Fruit fly (Drosophila melanogaster) whole organism, embryonic: ENCODE data around the gene CG31189.

Experiments
- CG1024 ChIP-seq: fragments of 200-800 bp; sonication (Bioruptor generic); IDR thresholded peaks from 2 replicates; pipeline ENCODE4 v1.3.6; 2022; ENCODE audit warnings: missing biosample characterization, missing genetic modification characterization
- CG10366 ChIP-seq: fragments of 200-800 bp; sonication (Bioruptor generic); IDR thresholded peaks from 2 replicates; pipeline ENCODE4 v1.3.6; 2022; ENCODE audit warnings: missing biosample characterization, missing genetic modification characterization
- CG12299 ChIP-seq: fragments of 200-800 bp; sonication (Bioruptor generic); optimal IDR thresholded peaks from 2 replicates; lab custom pipeline; 2018; ENCODE audit warnings: missing biosample characterization, mild to moderate bottlenecking, missing genetic modification characterization
- CG15011 ChIP-seq: fragments of 200-800 bp; sonication (Bioruptor generic); optimal IDR thresholded peaks from 3 replicates; lab custom pipeline; 2018; ENCODE audit warnings: missing biosample characterization, mild to moderate bottlenecking, missing genetic modification characterization
- CG15696 ChIP-seq: fragments of 200-800 bp; sonication (Bioruptor generic); optimal IDR thresholded peaks from 2 replicates; lab custom pipeline; 2019; ENCODE audit warnings: missing biosample characterization, mild to moderate bottlenecking, missing genetic modification characterization, moderate library complexity
- CG17385 ChIP-seq: fragments of 200-800 bp; sonication (Bioruptor generic); optimal IDR thresholded peaks from 3 replicates; lab custom pipeline; 2018; ENCODE audit warnings: missing biosample characterization, mild to moderate bottlenecking, missing genetic modification characterization
- CG2199 ChIP-seq: fragments of 200-800 bp; sonication (Bioruptor generic); IDR thresholded peaks from 3 replicates; pipeline ENCODE4 v1.3.6; 2022; ENCODE audit warnings: missing biosample characterization, missing genetic modification characterization
- CG2678 ChIP-seq: fragments of 200-800 bp; sonication (Bioruptor generic); optimal IDR thresholded peaks from 3 replicates; lab custom pipeline; 2019; ENCODE audit warnings: missing biosample characterization, mild to moderate bottlenecking, missing genetic modification characterization, moderate library complexity
- CG31365 ChIP-seq: fragments of 200-800 bp; sonication (Bioruptor generic); optimal IDR thresholded peaks from 2 replicates; lab custom pipeline; 2018; ENCODE audit warnings: missing biosample characterization, mild to moderate bottlenecking, missing genetic modification characterization
- CG6654 ChIP-seq: fragments of 200-800 bp; sonication (Bioruptor generic); optimal IDR thresholded peaks from 2 replicates; lab custom pipeline; 2017; ENCODE audit warnings: missing biosample characterization, mild to moderate bottlenecking, missing genetic modification characterization
- CG6854 ChIP-seq: fragments of 200-800 bp; sonication (Bioruptor generic); optimal IDR thresholded peaks from 3 replicates; lab custom pipeline; 2017; ENCODE audit warnings: missing biosample characterization, mild to moderate bottlenecking, missing genetic modification characterization
- CG7556 ChIP-seq: fragments of 200-800 bp; sonication (Bioruptor generic); optimal IDR thresholded peaks from 2 replicates; lab custom pipeline; 2017; ENCODE audit warnings: missing biosample characterization, mild to moderate bottlenecking, missing genetic modification characterization
- Deaf1 ChIP-seq: fragments of 200-800 bp; optimal IDR thresholded peaks from 3 replicates; lab custom pipeline; 2019; ENCODE audit warnings: missing biosample characterization, mild to moderate bottlenecking, missing genetic modification characterization, moderate library complexity
- Doc3 ChIP-seq: fragments of 200-800 bp; sonication (Bioruptor generic); IDR thresholded peaks from 3 replicates; pipeline ENCODE4 v1.3.6; 2022; ENCODE audit warnings: missing biosample characterization, missing genetic modification characterization; ENCODE audit not compliant: partially characterized antibody
- HHEX ChIP-seq: fragments of 200-800 bp; sonication (Bioruptor generic); optimal IDR thresholded peaks from 3 replicates; lab custom pipeline; 2017; ENCODE audit warnings: missing biosample characterization, mild to moderate bottlenecking, missing genetic modification characterization, missing genetic modification reagents
- Hmr ChIP-seq: fragments of 200-800 bp; sonication (Bioruptor generic); optimal IDR thresholded peaks from 3 replicates; lab custom pipeline; 2017; ENCODE audit warnings: mild to moderate bottlenecking, missing biosample characterization, missing genetic modification reagents, missing genetic modification characterization
- Hr3 ChIP-seq: fragments of 200-800 bp; sonication (Bioruptor generic); optimal IDR thresholded peaks from 3 replicates; lab custom pipeline; 2016; ENCODE audit warnings: missing biosample characterization, missing genetic modification characterization
- Lhr ChIP-seq: fragments of 200-800 bp; sonication (Bioruptor generic); optimal IDR thresholded peaks from 3 replicates; lab custom pipeline; 2017; ENCODE audit warnings: mild to moderate bottlenecking, missing biosample characterization, missing genetic modification reagents, missing genetic modification characterization
- MESR4 ChIP-seq: fragments of 200-800 bp; sonication (Bioruptor generic); optimal IDR thresholded peaks from 2 replicates; lab custom pipeline; 2018; ENCODE audit warnings: missing biosample characterization, mild to moderate bottlenecking, missing genetic modification characterization, moderate library complexity
- Side ChIP-seq: fragments of 200-800 bp; sonication (Bioruptor generic); optimal IDR thresholded peaks from 2 replicates; lab custom pipeline; 2016; ENCODE audit warnings: missing biosample characterization, missing genetic modification characterization
- TFAM ChIP-seq: fragments of 200-800 bp; sonication (Bioruptor generic); optimal IDR thresholded peaks from 2 replicates; lab custom pipeline; 2017; ENCODE audit warnings: missing biosample characterization, missing genetic modification characterization, inconsistent platforms
- cad ChIP-seq: fragments of >200 bp; optimal IDR thresholded peaks from 2 replicates; lab custom pipeline; 2017; ENCODE audit warnings: missing biosample characterization, missing genetic modification characterization
- ci ChIP-seq: fragments of 200-800 bp; sonication (Bioruptor generic); IDR thresholded peaks from 3 replicates; pipeline ENCODE4 v1.3.6; 2022; ENCODE audit warnings: missing biosample characterization, missing genetic modification characterization
- corto ChIP-seq: fragments of 200-800 bp; sonication (Bioruptor generic); optimal IDR thresholded peaks from 2 replicates; lab custom pipeline; 2016; ENCODE audit warnings: missing biosample characterization, mild to moderate bottlenecking, missing genetic modification characterization, moderate library complexity
- en ChIP-seq: fragments of 200-800 bp; sonication (Bioruptor generic); optimal IDR thresholded peaks from 2 replicates; lab custom pipeline; 2016; ENCODE audit warnings: missing biosample characterization, missing genetic modification characterization
- esg ChIP-seq: fragments of 200-800 bp; sonication (Bioruptor generic); conservative IDR thresholded peaks from 2 replicates; pipeline ENCODE4 v1.3.6; 2022; ENCODE audit warnings: missing biosample characterization, missing genetic modification characterization
- grau ChIP-seq: fragments of 200-800 bp; optimal IDR thresholded peaks from 3 replicates; lab custom pipeline; 2019; ENCODE audit warnings: missing biosample characterization, mild to moderate bottlenecking, missing genetic modification characterization, moderate library complexity
- hbn ChIP-seq: fragments of 200-800 bp; sonication (Bioruptor generic); IDR thresholded peaks from 2 replicates; pipeline ENCODE4 v1.3.6; 2022; ENCODE audit warnings: missing biosample characterization, missing genetic modification characterization; ENCODE audit not compliant: partially characterized antibody
- hth ChIP-seq: fragments of >200 bp; optimal IDR thresholded peaks from 2 replicates; lab custom pipeline; 2017; ENCODE audit warnings: inconsistent platforms
- jumu ChIP-seq: fragments of 200-800 bp; sonication (Bioruptor generic); optimal IDR thresholded peaks from 3 replicates; lab custom pipeline; 2016; ENCODE audit warnings: missing biosample characterization, missing genetic modification characterization
- kni ChIP-seq: fragments of 200-800 bp; sonication (Bioruptor generic); optimal IDR thresholded peaks from 3 replicates; lab custom pipeline; 2017; ENCODE audit warnings: mild to moderate bottlenecking, missing biosample characterization, missing genetic modification reagents, missing genetic modification characterization
- lola ChIP-seq, 3 experiments: fragments of >200 bp in 2 of 3; fragments of 200-800 bp in 1 of 3; sonication (Bioruptor generic) in 1 of 3; optimal IDR thresholded peaks; 2 replicates each; lab custom pipeline; 2017 to 2019; ENCODE audit warnings: missing biosample characterization in 3 of 3, missing genetic modification characterization in 3 of 3, mild to moderate bottlenecking in 1 of 3, moderate library complexity in 1 of 3
- mam ChIP-seq: fragments of 200-800 bp; sonication (Bioruptor generic); optimal IDR thresholded peaks from 3 replicates; lab custom pipeline; 2016; ENCODE audit warnings: missing biosample characterization, missing genetic modification characterization
- nerfin-1 ChIP-seq: fragments of 200-800 bp; sonication (Bioruptor generic); optimal IDR thresholded peaks from 3 replicates; lab custom pipeline; 2019; ENCODE audit warnings: missing biosample characterization, mild to moderate bottlenecking, missing genetic modification characterization, moderate library complexity
- pita ChIP-seq: fragments of 200-800 bp; sonication (Bioruptor generic); optimal IDR thresholded peaks from 2 replicates; lab custom pipeline; 2017; ENCODE audit warnings: missing biosample characterization, mild to moderate bottlenecking, missing genetic modification characterization
- prd ChIP-seq, 3 experiments: fragments of >200 bp in 2 of 3; fragments of 200-800 bp in 1 of 3; sonication (Bioruptor generic) in 1 of 3; optimal IDR thresholded peaks in 2 of 3; IDR thresholded peaks in 1 of 3; 2 replicates in 2 of 3; 3 replicates in 1 of 3; pipeline versions ENCODE4 v1.3.6 to Lab custom; 2017 to 2022; ENCODE audit warnings: missing biosample characterization in 1 of 3, missing genetic modification characterization in 1 of 3
- run ChIP-seq: fragments of 200-800 bp; sonication (Bioruptor generic); optimal IDR thresholded peaks from 3 replicates; lab custom pipeline; 2018; ENCODE audit warnings: missing biosample characterization, mild to moderate bottlenecking, missing genetic modification characterization
- sd ChIP-seq: fragments of 200-800 bp; sonication (Bioruptor generic); optimal IDR thresholded peaks from 3 replicates; lab custom pipeline; 2018; ENCODE audit warnings: missing biosample characterization, mild to moderate bottlenecking, missing genetic modification characterization, moderate library complexity
- seq ChIP-seq: fragments of 200-800 bp; sonication (Bioruptor generic); IDR thresholded peaks from 2 replicates; pipeline ENCODE4 v1.3.6; 2022; ENCODE audit warnings: missing biosample characterization, missing genetic modification characterization
- sima ChIP-seq: fragments of 200-800 bp; sonication (Bioruptor generic); optimal IDR thresholded peaks from 2 replicates; lab custom pipeline; 2016; ENCODE audit warnings: missing biosample characterization, missing genetic modification characterization
- slbo ChIP-seq: fragments of 200-800 bp; sonication (Bioruptor generic); IDR thresholded peaks from 2 replicates; pipeline ENCODE4 v1.3.6; 2022; ENCODE audit warnings: missing biosample characterization, missing genetic modification characterization
- so ChIP-seq: fragments of 200-800 bp; sonication (Bioruptor generic); IDR thresholded peaks from 3 replicates; pipeline ENCODE4 v1.3.6; 2022; ENCODE audit warnings: missing biosample characterization, missing genetic modification characterization
- sob ChIP-seq: fragments of 200-800 bp; sonication (Bioruptor generic); IDR thresholded peaks from 2 replicates; pipeline ENCODE4 v1.3.6; 2022; ENCODE audit warnings: missing biosample characterization, missing genetic modification characterization
- sr ChIP-seq: fragments of 200-800 bp; sonication (Bioruptor generic); IDR thresholded peaks from 3 replicates; pipeline ENCODE4 v1.3.6; 2022; ENCODE audit warnings: missing biosample characterization, missing genetic modification characterization
- ssp ChIP-seq: fragments of 200-800 bp; sonication (Bioruptor generic); IDR thresholded peaks from 2 replicates; pipeline ENCODE4 v1.3.6; 2022; ENCODE audit warnings: missing biosample characterization, missing genetic modification characterization
- tap ChIP-seq: fragments of 200-800 bp; optimal IDR thresholded peaks from 3 replicates; lab custom pipeline; 2019; ENCODE audit warnings: missing biosample characterization, mild to moderate bottlenecking, missing genetic modification characterization, moderate library complexity
- tgo ChIP-seq: fragments of 200-800 bp; sonication (Bioruptor generic); IDR thresholded peaks from 3 replicates; pipeline ENCODE4 v1.3.6; 2022; ENCODE audit warnings: missing biosample characterization, missing genetic modification characterization
- toy ChIP-seq: fragments of 200-800 bp; sonication (Bioruptor generic); IDR thresholded peaks from 2 replicates; pipeline ENCODE4 v1.3.6; 2022; ENCODE audit warnings: missing biosample characterization, missing genetic modification characterization
- vvl ChIP-seq: fragments of 200-800 bp; sonication (Bioruptor generic); IDR thresholded peaks from 2 replicates; pipeline ENCODE4 v1.3.6; 2022; ENCODE audit warnings: missing biosample characterization, missing genetic modification characterization
- yki ChIP-seq: fragments of >200 bp; optimal IDR thresholded peaks from 3 replicates; lab custom pipeline; 2018
- zf30C ChIP-seq: fragments of 200-800 bp; sonication (Bioruptor generic); optimal IDR thresholded peaks from 3 replicates; lab custom pipeline; 2018; ENCODE audit warnings: missing biosample characterization, mild to moderate bottlenecking, missing genetic modification characterization

CG31189 gene

dm6 chr3R:21023902-21024541, 21.6 kb downstream of the CG31189 start, which contains the start of gene peg:
TSS of gene peg (minus strand) at chr3R:21024163.
- TF ChIP-seq Lhr (GFP tag; lab: Kevin White, UChicago) (no peak), lola (GFP tag; optimal IDR thresholded peaks at IDR 0.05; lab: Kevin White, UChicago) (no peak), ssp (GFP tag; lab: Robert Waterston, UW) (no peak), CG10366 (no peak), hbn (GFP tag; lab: Robert Waterston, UW) (no peak), esg (GFP tag; lab: Robert Waterston, UW) (no peak), Hr3 (GFP tag; lab: Kevin White, UChicago) (no peak), TFAM (GFP tag; lab: Kevin White, UChicago) (no peak), CG6654 (no peak), grau (tag; lab: Kevin White, UChicago) (peak; percentile 23), tap (tag; lab: Kevin White, UChicago) (no peak), Side (GFP tag; lab: Kevin White, UChicago) (no peak), CG6854 (GFP tag; lab: Kevin White, UChicago) (no peak), mam (GFP tag; lab: Kevin White, UChicago) (no peak), HHEX (GFP tag; lab: Kevin White, UChicago) (no peak), sima (no peak), sob (GFP tag; lab: Robert Waterston, UW) (no peak), CG15011 (GFP tag; lab: Kevin White, UChicago) (no peak), CG7556 (GFP tag; lab: Kevin White, UChicago) (no peak), ci (GFP tag; lab: Robert Waterston, UW) (0 out of 3 replicates have a peak, but pooled peaks have one; percentile 28), corto (GFP tag; lab: Kevin White, UChicago) (peak; percentile 14), jumu (GFP tag; lab: Kevin White, UChicago) (no peak), CG2199 (0 out of 3 replicates have a peak, but pooled peaks have one; percentile 10), CG1024 (GFP tag; lab: Robert Waterston, UW) (no peak), tgo (no peak), CG17385 (GFP tag; lab: Kevin White, UChicago) (no peak), kni (GFP tag; lab: Kevin White, UChicago) (no peak), MESR4 (GFP tag; lab: Kevin White, UChicago) (no peak), zf30C (GFP tag; lab: Kevin White, UChicago) (no peak), sr (GFP tag; lab: Robert Waterston, UW) (no peak), slbo (GFP tag; lab: Robert Waterston, UW) (0 out of 2 replicates have a peak, but pooled peaks have one; percentile 4), CG12299 (no peak), Doc3 (no peak), prd (optimal IDR thresholded peaks at IDR 0.05; lab: Kevin White, UChicago) (no peak), prd (GFP tag; IDR thresholded peaks at IDR 0.05; lab: Robert Waterston, UW) (no peak), CG2678 (tag; lab: Kevin White, UChicago) (no peak), en (GFP tag; lab: Kevin White, UChicago) (no peak), hth (lab: Kevin White, UChicago) (no peak), vvl (GFP tag; lab: Robert Waterston, UW) (peak; percentile 76), so (GFP tag; lab: Robert Waterston, UW) (no peak), CG31365 (tag; lab: Kevin White, UChicago) (no peak), Hmr (GFP tag; lab: Kevin White, UChicago) (no peak), seq (GFP tag; lab: Robert Waterston, UW) (no peak), pita (no peak), run (tag; lab: Kevin White, UChicago) (no peak), sd (tag; lab: Kevin White, UChicago) (peak; percentile 89), yki (no peak), nerfin-1 (tag; lab: Kevin White, UChicago) (no peak), toy (GFP tag; lab: Robert Waterston, UW) (no peak), CG15696 (tag; lab: Kevin White, UChicago) (no peak), cad (GFP tag; lab: Kevin White, UChicago) (no peak), Deaf1 (tag; lab: Kevin White, UChicago) (peak; percentile 61)
